Fruit fly (Drosophila melanogaster): ENCODE measurements around the gene CG15167.

Gene CG15167

DNA sequence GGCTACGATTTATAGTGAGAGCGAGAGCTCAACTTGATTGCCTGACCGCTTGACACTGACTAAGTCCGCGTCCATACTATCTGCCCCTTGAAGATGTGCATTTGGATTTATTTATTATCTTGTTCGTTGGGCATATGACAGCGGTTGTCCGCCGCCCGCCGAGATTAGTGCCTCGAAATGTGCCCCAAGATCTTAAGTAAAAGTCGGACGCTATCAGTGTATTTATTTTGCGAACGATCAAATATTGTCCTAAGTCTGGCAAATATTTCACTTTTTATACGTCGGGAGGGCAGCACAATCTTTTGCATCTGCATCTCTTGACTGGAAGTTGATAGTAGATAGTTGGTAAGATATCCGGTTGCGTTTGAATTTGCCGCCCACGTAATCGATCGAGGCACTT lies 26.5 kb upstream of the CG15167 start, which contains the start of gene Irk3:
Gene Irk3, minus strand, starts transcription at position 63 of the 400 bp plus-strand sequence.
- TF ChIP-seq rn (GFP tag; IDR thresholded peaks at IDR 0.05) (no peak), CG32121 (GFP tag; IDR thresholded peaks at IDR 0.05) (no peak), Ets98B (GFP tag; IDR thresholded peaks at IDR 0.05) (no peak), fd96Ca (GFP tag; IDR thresholded peaks at IDR 0.05) (no peak), CG14655 (GFP tag; optimal IDR thresholded peaks at IDR 0.05) (no peak)

DNA sequence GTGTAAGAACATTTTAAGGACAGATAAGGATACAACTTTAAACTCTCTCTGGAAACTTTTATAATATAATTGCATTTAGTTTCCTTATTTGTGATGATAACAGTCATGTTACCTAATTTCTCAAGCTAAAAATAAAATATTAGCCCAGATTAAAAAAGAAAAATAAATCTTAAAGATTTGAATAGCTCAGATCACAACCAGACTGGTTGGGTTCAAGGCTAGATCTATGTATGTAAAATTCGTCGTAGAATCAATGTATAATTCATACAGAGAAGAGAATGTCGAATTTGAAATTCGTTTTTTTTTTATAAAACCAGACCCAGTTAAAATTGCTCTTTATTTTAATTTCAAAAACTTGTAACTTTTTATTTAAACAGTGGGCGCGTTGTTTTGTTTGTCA lies 26.1 kb upstream of the CG15167 start:
- TF ChIP-seq CG15710 (tag; optimal IDR thresholded peaks at IDR 0.05) (no peak), CG17806 (tag; optimal IDR thresholded peaks at IDR 0.05) (no peak), CG34367 (tag; optimal IDR thresholded peaks at IDR 0.05) (no peak), fd96Ca (GFP tag; IDR thresholded peaks at IDR 0.05) (no peak), CG13204 (GFP tag; optimal IDR thresholded peaks at IDR 0.05) (no peak), Pif1B (GFP tag; optimal IDR thresholded peaks at IDR 0.05) (no peak), D1 (tag; optimal IDR thresholded peaks at IDR 0.05) (no peak), EcR (GFP tag; optimal IDR thresholded peaks at IDR 0.05) (no peak), rn (GFP tag; IDR thresholded peaks at IDR 0.05) (no peak), gl (tag; optimal IDR thresholded peaks at IDR 0.05) (no peak), CG14655 (GFP tag; optimal IDR thresholded peaks at IDR 0.05) (no peak), CG4496 (GFP tag; IDR thresholded peaks at IDR 0.05) (no peak), CG32121 (GFP tag; IDR thresholded peaks at IDR 0.05) (no peak)

DNA sequence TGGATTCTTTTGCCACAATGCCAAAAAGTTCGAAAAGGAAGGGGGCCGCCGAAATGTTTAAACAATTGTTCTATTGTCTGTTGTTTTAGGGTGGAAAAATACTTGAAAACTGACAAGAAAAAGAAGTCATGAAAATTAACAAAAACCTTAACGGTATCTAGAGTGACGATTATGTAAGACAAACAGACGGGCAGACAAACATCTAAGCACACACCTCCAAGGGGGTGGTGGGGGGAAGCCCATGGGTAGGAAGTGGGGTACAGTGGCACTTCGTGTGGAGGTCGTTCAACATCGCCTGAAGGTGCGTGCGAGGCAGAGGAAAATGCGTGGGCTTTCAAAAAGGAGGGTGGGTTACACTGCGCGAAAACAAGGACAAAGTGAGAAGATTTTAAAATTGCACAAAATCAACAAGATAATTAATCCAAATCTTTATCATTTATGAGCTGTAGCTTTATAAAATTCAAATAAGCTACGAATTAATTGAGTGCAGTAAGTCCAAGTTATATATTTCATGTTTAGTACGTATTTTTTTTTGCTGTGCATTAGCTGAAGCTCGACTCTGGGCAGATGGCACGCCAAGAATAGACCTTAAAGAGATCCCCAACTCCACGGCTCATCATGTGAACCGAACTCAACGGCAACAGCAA lies 22.7 kb upstream of the CG15167 start:
- TF ChIP-seq Pif1A (GFP tag; optimal IDR thresholded peaks at IDR 0.05) (no peak), CG17806 (tag; optimal IDR thresholded peaks at IDR 0.05) (peak; percentile 60), CG13204 (GFP tag; optimal IDR thresholded peaks at IDR 0.05) (no peak), Ets98B (GFP tag; IDR thresholded peaks at IDR 0.05) (no peak), CG34367 (tag; optimal IDR thresholded peaks at IDR 0.05) (no peak), CG32121 (GFP tag; IDR thresholded peaks at IDR 0.05) (no peak), CG4496 (GFP tag; IDR thresholded peaks at IDR 0.05) (peak; percentile 38; the same call in 1 of the 3 replicates), D1 (tag; optimal IDR thresholded peaks at IDR 0.05) (no peak), CG14655 (GFP tag; optimal IDR thresholded peaks at IDR 0.05) (no peak), gl (tag; optimal IDR thresholded peaks at IDR 0.05) (no peak), CG15710 (tag; optimal IDR thresholded peaks at IDR 0.05) (peak; percentile 19), CG9948 (tag; optimal IDR thresholded peaks at IDR 0.05) (peak; percentile 47), CG12605 (GFP tag; IDR thresholded peaks at IDR 0.05) (no peak), fd96Ca (GFP tag; IDR thresholded peaks at IDR 0.05) (no peak; the same call in 2 of the 3 replicates), rn (GFP tag; IDR thresholded peaks at IDR 0.05) (no peak), Snoo (tag; optimal IDR thresholded peaks at IDR 0.05) (no peak), CG10348 (GFP tag; IDR thresholded peaks at IDR 0.05) (no peak), Pif1B (GFP tag; optimal IDR thresholded peaks at IDR 0.05) (no peak), CG8301 (tag; optimal IDR thresholded peaks at IDR 0.05) (peak; percentile 39), EcR (GFP tag; optimal IDR thresholded peaks at IDR 0.05) (no peak), CG8159 (tag; optimal IDR thresholded peaks at IDR 0.05) (peak; percentile 39)

DNA sequence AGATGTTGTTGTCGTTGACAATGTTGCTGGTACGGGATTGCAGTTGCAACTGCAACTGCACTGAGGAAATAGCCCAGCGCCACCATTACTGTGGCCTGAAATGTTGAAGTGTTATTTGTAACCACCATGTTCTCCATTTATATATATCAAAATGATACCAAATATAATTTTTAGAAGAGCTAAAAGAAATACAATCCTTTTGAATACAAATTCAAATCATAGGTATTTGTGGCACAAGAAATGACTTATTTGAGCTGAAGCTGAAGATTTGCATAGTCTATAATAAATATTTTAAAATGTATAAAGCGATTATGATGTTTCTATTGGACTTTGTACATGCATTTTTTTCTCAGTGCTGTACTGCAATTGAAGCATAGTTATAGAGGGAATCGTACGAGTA lies 20.6 kb upstream of the CG15167 start:
- TF ChIP-seq CG15710 (tag; optimal IDR thresholded peaks at IDR 0.05) (no peak), CG14655 (GFP tag; optimal IDR thresholded peaks at IDR 0.05) (no peak), D1 (tag; optimal IDR thresholded peaks at IDR 0.05) (no peak), CG17806 (tag; optimal IDR thresholded peaks at IDR 0.05) (no peak), CG34367 (tag; optimal IDR thresholded peaks at IDR 0.05) (no peak), CG9948 (tag; optimal IDR thresholded peaks at IDR 0.05) (no peak), EcR (GFP tag; optimal IDR thresholded peaks at IDR 0.05) (no peak), CG32121 (GFP tag; IDR thresholded peaks at IDR 0.05) (no peak), fd96Ca (GFP tag; IDR thresholded peaks at IDR 0.05) (no peak), CG13204 (GFP tag; optimal IDR thresholded peaks at IDR 0.05) (no peak), Ets98B (GFP tag; IDR thresholded peaks at IDR 0.05) (no peak), CG10348 (GFP tag; IDR thresholded peaks at IDR 0.05) (no peak), CG4496 (GFP tag; IDR thresholded peaks at IDR 0.05) (no peak), gl (tag; optimal IDR thresholded peaks at IDR 0.05) (no peak), Pif1B (GFP tag; optimal IDR thresholded peaks at IDR 0.05) (no peak), CG8159 (tag; optimal IDR thresholded peaks at IDR 0.05) (no peak), Snoo (tag; optimal IDR thresholded peaks at IDR 0.05) (no peak)

DNA sequence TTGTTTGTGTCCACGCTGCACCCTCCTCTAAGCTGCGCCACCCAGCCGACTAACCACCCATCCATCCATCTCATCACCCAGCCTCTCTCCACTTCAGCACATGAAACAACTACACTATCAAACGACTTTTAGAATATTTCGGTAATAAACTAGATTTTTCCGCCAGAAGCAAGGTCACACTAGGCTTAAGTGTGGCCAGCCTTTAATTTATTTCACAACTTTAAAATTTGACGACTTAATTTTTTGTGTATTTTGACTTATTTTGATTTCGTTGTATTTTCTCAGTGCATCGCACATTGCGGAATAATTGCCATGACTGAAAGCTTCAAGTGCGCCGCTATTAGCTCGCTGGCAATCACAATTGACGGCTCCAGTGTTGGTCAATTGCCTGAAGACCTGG lies 15.3 kb upstream of the CG15167 start:
- TF ChIP-seq CG14655 (GFP tag; optimal IDR thresholded peaks at IDR 0.05): peak; percentile 62
- no peak for TF ChIP-seq CG34367 (tag; optimal IDR thresholded peaks at IDR 0.05)
- TF ChIP-seq Pif1B (GFP tag; optimal IDR thresholded peaks at IDR 0.05): no peak
- TF ChIP-seq CG10348 (GFP tag; IDR thresholded peaks at IDR 0.05): peak; percentile 45
- TF ChIP-seq gl (tag; optimal IDR thresholded peaks at IDR 0.05): no peak
- no peak for TF ChIP-seq CG8159 (tag; optimal IDR thresholded peaks at IDR 0.05)
- TF ChIP-seq CG13204 (GFP tag; optimal IDR thresholded peaks at IDR 0.05): no peak
- TF ChIP-seq Ets98B (GFP tag; IDR thresholded peaks at IDR 0.05): peak; percentile 70
- no peak for TF ChIP-seq CG15710 (tag; optimal IDR thresholded peaks at IDR 0.05)
- TF ChIP-seq D1 (tag; optimal IDR thresholded peaks at IDR 0.05): no peak
- no peak for TF ChIP-seq EcR (GFP tag; optimal IDR thresholded peaks at IDR 0.05)
- TF ChIP-seq CG4496 (GFP tag; IDR thresholded peaks at IDR 0.05): peak; percentile 76
- TF ChIP-seq CG32121 (GFP tag; IDR thresholded peaks at IDR 0.05): peak; percentile 36; the same call in 1 of the 2 replicates
- TF ChIP-seq Pif1A (GFP tag; optimal IDR thresholded peaks at IDR 0.05): peak; percentile 13
- TF ChIP-seq fd96Ca (GFP tag; IDR thresholded peaks at IDR 0.05): peak; percentile 74
- peak; percentile 67 for TF ChIP-seq CG8301 (tag; optimal IDR thresholded peaks at IDR 0.05)
- no peak for TF ChIP-seq CG9948 (tag; optimal IDR thresholded peaks at IDR 0.05)
- no peak for TF ChIP-seq CG17806 (tag; optimal IDR thresholded peaks at IDR 0.05)
- TF ChIP-seq rn (GFP tag; IDR thresholded peaks at IDR 0.05): no peak

DNA sequence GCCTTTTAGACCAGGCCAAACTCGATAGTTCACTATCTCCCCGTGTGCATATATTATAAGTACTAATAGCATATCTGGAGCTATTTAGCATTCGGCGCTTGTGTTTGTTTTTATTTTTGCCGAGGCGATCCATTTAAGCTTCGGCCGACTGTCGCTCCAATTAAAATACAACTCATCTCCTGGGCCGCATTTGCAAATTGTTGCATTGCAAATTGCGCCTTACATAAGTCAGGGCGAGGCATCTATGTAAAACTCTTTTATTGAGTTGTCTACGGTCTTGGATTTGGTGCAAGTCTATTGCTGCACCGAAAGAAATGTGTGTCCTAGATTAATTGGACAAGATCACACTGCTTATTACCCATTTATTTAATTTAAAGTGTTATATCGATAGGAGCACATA lies 12.2 kb upstream of the CG15167 start:
- TF ChIP-seq CG14655 (GFP tag; optimal IDR thresholded peaks at IDR 0.05) (no peak), D1 (tag; optimal IDR thresholded peaks at IDR 0.05) (no peak), fd96Ca (GFP tag; IDR thresholded peaks at IDR 0.05) (no peak), CG13204 (GFP tag; optimal IDR thresholded peaks at IDR 0.05) (no peak), CG17806 (tag; optimal IDR thresholded peaks at IDR 0.05) (no peak), CG32121 (GFP tag; IDR thresholded peaks at IDR 0.05) (no peak), CG34367 (tag; optimal IDR thresholded peaks at IDR 0.05) (no peak), CG9948 (tag; optimal IDR thresholded peaks at IDR 0.05) (no peak), Snoo (tag; optimal IDR thresholded peaks at IDR 0.05) (no peak), gl (tag; optimal IDR thresholded peaks at IDR 0.05) (no peak), CG10348 (GFP tag; IDR thresholded peaks at IDR 0.05) (no peak), CG8159 (tag; optimal IDR thresholded peaks at IDR 0.05) (no peak)

Data from whole organism, pupa.